Worm (Caenorhabditis elegans): Measurements from ENCODE around the gene glb-3.

glb-3 gene

ce11 chrV:11118179-11118725 is 16.1 kb upstream of the glb-3 start (continued):
- TF ChIP-seq zfp-3 (GFP tag; conservative IDR thresholded peaks at IDR 0.05): peak; percentile 78; the same call in 1 of the 2 replicates

ce11 chrV:11119294-11119755 is 15.1 kb upstream of the glb-3 start, which contains the start of gene scb-1:
Gene scb-1 (minus strand): TSS chrV:11119705.
- peak; percentile 34 for TF ChIP-seq zip-2 (tag; optimal IDR thresholded peaks at IDR 0.05)
- TF ChIP-seq mep-1 (tag; optimal IDR thresholded peaks at IDR 0.05): peak; percentile 0
- peak; percentile 30; the same call in 1 of the 2 replicates for TF ChIP-seq T26A8.4 (GFP tag; IDR thresholded peaks at IDR 0.05)
- TF ChIP-seq nhr-111 (GFP tag; optimal IDR thresholded peaks at IDR 0.05): peak; percentile 38
- no peak for TF ChIP-seq sdz-12 (GFP tag; optimal IDR thresholded peaks at IDR 0.05)
- TF ChIP-seq rbr-2 (tag; optimal IDR thresholded peaks at IDR 0.05): peak; percentile 1
- 0 out of 2 replicates have a peak, but pooled peaks have one; percentile 28 for TF ChIP-seq ctbp-1 (GFP tag; IDR thresholded peaks at IDR 0.05)
- 0 out of 2 replicates have a peak, but pooled peaks have one; percentile 20 for TF ChIP-seq mdt-29 (GFP tag; IDR thresholded peaks at IDR 0.05)
- 0 out of 2 replicates have a peak, but pooled peaks have one; percentile 5 for TF ChIP-seq lin-38 (GFP tag; IDR thresholded peaks at IDR 0.05)
- TF ChIP-seq lir-3 (tag; optimal IDR thresholded peaks at IDR 0.05): no peak
- no peak for TF ChIP-seq tra-1 (GFP tag; IDR thresholded peaks at IDR 0.05)
- TF ChIP-seq aha-1 (tag): peak; percentile 52
- no peak for TF ChIP-seq mdl-1 (tag; optimal IDR thresholded peaks at IDR 0.05)
- no peak for TF ChIP-seq nhr-25 (tag; optimal IDR thresholded peaks at IDR 0.05; ENCODE audit: borderline replicate concordance, insufficient read depth)

- TF ChIP-seq F26F4.8 (GFP tag; conservative IDR thresholded peaks at IDR 0.05) (no peak), lin-38 (GFP tag; IDR thresholded peaks at IDR 0.05) (0 out of 2 replicates have a peak, but pooled peaks have one; percentile 7), madf-5 (GFP tag; IDR thresholded peaks at IDR 0.05) (no peak), vab-7 (GFP tag; IDR thresholded peaks at IDR 0.05) (no peak), hmg-1.1 (GFP tag; IDR thresholded peaks at IDR 0.05) (0 out of 2 replicates have a peak, but pooled peaks have one; percentile 14), nhr-42 (GFP tag; IDR thresholded peaks at IDR 0.05) (no peak), ZK546.5 (tag; optimal IDR thresholded peaks at IDR 0.05) (no peak), lir-3 (tag; optimal IDR thresholded peaks at IDR 0.05) (no peak), tag-97 (GFP tag; IDR thresholded peaks at IDR 0.05) (no peak), aha-1 (tag) (peak; percentile 37), ceh-28 (tag; optimal IDR thresholded peaks at IDR 0.05) (no peak), hif-1 (tag; optimal IDR thresholded peaks at IDR 0.05) (no peak), daf-19 (GFP tag; conservative IDR thresholded peaks at IDR 0.05) (no peak), mxl-2 (GFP tag; conservative IDR thresholded peaks at IDR 0.05) (no peak), nhr-77 (tag; optimal IDR thresholded peaks at IDR 0.05) (peak; percentile 26), pha-4 (GFP tag; IDR thresholded peaks at IDR 0.05) (no peak), pha-4 (tag; optimal IDR thresholded peaks at IDR 0.05) (no peak), nhr-11 (tag; optimal IDR thresholded peaks at IDR 0.05) (peak; percentile 21), ces-1 (GFP tag; optimal IDR thresholded peaks at IDR 0.05) (no peak), lsy-2 (tag; optimal IDR thresholded peaks at IDR 0.05) (peak in 1 of 2 experiments; percentile 33), hlh-11 (tag; optimal IDR thresholded peaks at IDR 0.05) (peak; percentile 49), skn-1 (tag; optimal IDR thresholded peaks at IDR 0.05) (no peak), ama-1 (optimal IDR thresholded peaks at IDR 0.05) (peak; percentile 17), arid-1 (GFP tag; conservative IDR thresholded peaks at IDR 0.05) (no peak), nhr-10 (tag; optimal IDR thresholded peaks at IDR 0.05) (no peak), ceh-82 (tag; optimal IDR thresholded peaks at IDR 0.05) (no peak), mdt-29 (GFP tag; IDR thresholded peaks at IDR 0.05) (no peak), nhr-102 (tag; optimal IDR thresholded peaks at IDR 0.05) (no peak), fkh-10 (GFP tag; optimal IDR thresholded peaks at IDR 0.05) (no peak), nhr-41 (GFP tag; IDR thresholded peaks at IDR 0.05) (no peak), nhr-28 (tag; optimal IDR thresholded peaks at IDR 0.05) (peak; percentile 47), unc-62 (GFP tag; optimal IDR thresholded peaks at IDR 0.05 in 1 of 2) (no peak), unc-62 (tag; optimal IDR thresholded peaks at IDR 0.05) (no peak), R02D3.7 (tag; optimal IDR thresholded peaks at IDR 0.05) (no peak), F49E8.2 (tag; optimal IDR thresholded peaks at IDR 0.05; ENCODE audit: borderline replicate concordance) (no peak), egl-27 (tag; optimal IDR thresholded peaks at IDR 0.05) (no peak), ceh-62 (tag; optimal IDR thresholded peaks at IDR 0.05) (no peak)
Measured at ce11 chrV:11121247-11121646, 13.1 kb upstream of the glb-3 start.

Measured in whole organism, L4 larva.